Worm (Caenorhabditis elegans) whole organism, L4 larva: Measurements from ENCODE around the gene K10H10.7.

Source experiments
- D1046.2 ChIP-seq: fragments of 200-800 bp; sonication (Bioruptor generic); IDR thresholded peaks from 2 replicates; pipeline ENCODE4 v1.3.6; 2022; ENCODE audit warnings: missing genetic modification characterization, missing compliant biosample characterization
- F37D6.2 ChIP-seq: sonication (generic microtip); optimal IDR thresholded peaks from 2 replicates; lab custom pipeline; 2016; ENCODE audit warnings: mild to moderate bottlenecking, missing genetic modification characterization, missing compliant biosample characterization
- Y105C5A.15 ChIP-seq: fragments of 200-800 bp; sonication (Bioruptor generic); IDR thresholded peaks from 2 replicates; pipeline ENCODE4 v1.3.6; 2022; ENCODE audit warnings: missing genetic modification characterization, missing compliant biosample characterization
- Y48G9A.11 ChIP-seq: fragments of 200-800 bp; sonication (Bioruptor generic); IDR thresholded peaks from 2 replicates; pipeline ENCODE4 v1.3.6; 2022; ENCODE audit warnings: missing genetic modification reagents, missing genetic modification characterization, missing compliant biosample characterization
- aha-1 ChIP-seq: fragments of 150-350 bp; peaks from one replicate; lab custom pipeline; 2014; ENCODE audit warnings: missing biosample characterization, missing genetic modification characterization
- aly-2 ChIP-seq: sonication (generic microtip); optimal IDR thresholded peaks from 2 replicates; lab custom pipeline; 2018; ENCODE audit warnings: missing biosample characterization, missing genetic modification characterization
- ceh-20 ChIP-seq: fragments of 200-800 bp; sonication (Bioruptor generic); IDR thresholded peaks from 2 replicates; pipeline ENCODE4 v1.3.6; 2022; ENCODE audit warnings: missing genetic modification reagents, missing genetic modification characterization, missing compliant biosample characterization
- ceh-44 ChIP-seq: fragments of 200-800 bp; sonication (Bioruptor generic); IDR thresholded peaks from 2 replicates; pipeline ENCODE4 v1.3.6; 2022; ENCODE audit warnings: missing genetic modification reagents, missing genetic modification characterization, missing compliant biosample characterization
- cey-2 ChIP-seq: sonication (generic microtip); optimal IDR thresholded peaks from 3 replicates; lab custom pipeline; 2017; ENCODE audit warnings: missing genetic modification characterization, mild to moderate bottlenecking, missing compliant biosample characterization, antibody characterized with exemption, borderline replicate concordance; ENCODE audit not compliant: insufficient read depth
- daf-16 ChIP-seq, 3 experiments: sonication (generic microtip); optimal IDR thresholded peaks; 2 replicates each; lab custom pipeline; 2016 to 2017; ENCODE audit warnings: missing genetic modification characterization in 3 of 3, missing genetic modification reagents in 3 of 3, mild to moderate bottlenecking in 2 of 3, missing compliant biosample characterization in 2 of 3, missing biosample characterization in 1 of 3, moderate library complexity in 1 of 3
- dmd-8 ChIP-seq: fragments of 200-800 bp; sonication (Bioruptor generic); IDR thresholded peaks from 2 replicates; pipeline ENCODE4 v1.3.6; 2022; ENCODE audit warnings: missing genetic modification characterization, missing compliant biosample characterization
- dpl-1 ChIP-seq: fragments of 150-350 bp; optimal IDR thresholded peaks from 2 replicates; lab custom pipeline; 2014; ENCODE audit warnings: missing biosample characterization, missing genetic modification reagents, missing genetic modification characterization
- dve-1 ChIP-seq: sonication (generic microtip); optimal IDR thresholded peaks from 2 replicates; lab custom pipeline; 2017; ENCODE audit warnings: antibody characterized with exemption, mild to moderate bottlenecking, missing genetic modification characterization, missing compliant biosample characterization; ENCODE audit not compliant: insufficient read depth
- egl-43 ChIP-seq: fragments of 200-800 bp; sonication (Bioruptor generic); IDR thresholded peaks from 2 replicates; pipeline ENCODE4 v1.3.6; 2022; ENCODE audit warnings: missing genetic modification reagents, missing genetic modification characterization, missing compliant biosample characterization
- fkh-10 ChIP-seq: fragments of 150-350 bp; optimal IDR thresholded peaks from 2 replicates; lab custom pipeline; 2014; ENCODE audit warnings: missing biosample characterization, missing genetic modification reagents, missing genetic modification characterization
- gei-8 ChIP-seq: fragments of 200-800 bp; sonication (Bioruptor generic); optimal IDR thresholded peaks from 2 replicates; lab custom pipeline; 2018; ENCODE audit warnings: mild to moderate bottlenecking, missing genetic modification characterization, missing compliant biosample characterization
- hif-1 ChIP-seq, 2 experiments: sonication (generic microtip); optimal IDR thresholded peaks; 2 replicates each; lab custom pipeline; 2016 to 2017; ENCODE audit warnings: missing compliant biosample characterization in 2 of 2, missing genetic modification characterization in 2 of 2, missing genetic modification reagents in 2 of 2, missing genotype in 2 of 2, mild to moderate bottlenecking in 1 of 2
- hlh-11 ChIP-seq: fragments of 200-800 bp; sonication (Bioruptor generic); optimal IDR thresholded peaks from 2 replicates; lab custom pipeline; 2018; ENCODE audit warnings: mild to moderate bottlenecking, missing genetic modification characterization, missing compliant biosample characterization
- hlh-30 ChIP-seq: sonication (generic microtip); optimal IDR thresholded peaks from 2 replicates; lab custom pipeline; 2017; ENCODE audit warnings: antibody characterized with exemption, mild to moderate bottlenecking, missing genetic modification characterization, missing compliant biosample characterization; ENCODE audit not compliant: insufficient read depth
- hmg-1.1 ChIP-seq: fragments of 200-800 bp; sonication (Bioruptor generic); IDR thresholded peaks from 2 replicates; pipeline ENCODE4 v1.3.6; 2022; ENCODE audit warnings: missing genetic modification reagents, missing genetic modification characterization, missing compliant biosample characterization
- lim-7 ChIP-seq: fragments of 200-800 bp; sonication (Bioruptor generic); IDR thresholded peaks from 2 replicates; pipeline ENCODE4 v1.3.6; 2022; ENCODE audit warnings: missing genetic modification characterization, missing compliant biosample characterization
- lin-15B ChIP-seq: fragments of 150-350 bp; sonication (generic microtip); optimal IDR thresholded peaks from 3 replicates; lab custom pipeline; 2014; ENCODE audit warnings: missing biosample characterization, missing genetic modification characterization
- lin-38 ChIP-seq: fragments of 200-800 bp; sonication (Bioruptor generic); IDR thresholded peaks from 2 replicates; pipeline ENCODE4 v1.3.6; 2022; ENCODE audit warnings: missing genetic modification reagents, missing genetic modification characterization, missing compliant biosample characterization
- madf-5 ChIP-seq, 2 experiments: fragments of 200-800 bp; sonication (Bioruptor generic); IDR thresholded peaks; 2 replicates each; pipeline ENCODE4 v1.3.6; 2022; ENCODE audit warnings: missing compliant biosample characterization in 2 of 2, missing genetic modification characterization in 2 of 2
- mep-1 ChIP-seq: fragments of 150-350 bp; sonication (generic microtip); optimal IDR thresholded peaks from 3 replicates; lab custom pipeline; 2014; ENCODE audit warnings: missing biosample characterization, missing genetic modification characterization
- mes-2 ChIP-seq: sonication (generic microtip); optimal IDR thresholded peaks from 2 replicates; lab custom pipeline; 2016; ENCODE audit warnings: missing genotype, mild to moderate bottlenecking, missing genetic modification characterization, missing compliant biosample characterization; ENCODE audit not compliant: poor library complexity, severe bottlenecking
- mxl-3 ChIP-seq: fragments of 200-800 bp; sonication (Bioruptor generic); optimal IDR thresholded peaks from 2 replicates; lab custom pipeline; 2018; ENCODE audit warnings: mild to moderate bottlenecking, missing genetic modification characterization, missing compliant biosample characterization
- nhr-102 ChIP-seq: sonication (generic microtip); optimal IDR thresholded peaks from 2 replicates; lab custom pipeline; 2016; ENCODE audit warnings: mild to moderate bottlenecking, missing genetic modification characterization, moderate library complexity, missing compliant biosample characterization
- nhr-11 ChIP-seq: fragments of 150-350 bp; optimal IDR thresholded peaks from 2 replicates; lab custom pipeline; 2014; ENCODE audit warnings: missing biosample characterization, missing genetic modification characterization
- nhr-25 ChIP-seq: sonication (generic microtip); optimal IDR thresholded peaks from 2 replicates; lab custom pipeline; 2017; ENCODE audit warnings: missing genetic modification characterization, mild to moderate bottlenecking, missing compliant biosample characterization, antibody characterized with exemption, moderate library complexity, borderline replicate concordance; ENCODE audit not compliant: insufficient read depth
- nhr-6 ChIP-seq: fragments of 150-350 bp; optimal IDR thresholded peaks from 2 replicates; lab custom pipeline; 2014; ENCODE audit warnings: missing biosample characterization, missing genetic modification characterization
- nhr-77 ChIP-seq: fragments of 150-350 bp; optimal IDR thresholded peaks from 2 replicates; lab custom pipeline; 2014; ENCODE audit warnings: missing biosample characterization, missing genetic modification characterization
- pha-4 ChIP-seq, 2 experiments: fragments of 150-350 bp in 1 of 2; fragments of 200-800 bp in 1 of 2; sonication (Bioruptor generic) in 1 of 2; IDR thresholded peaks in 1 of 2; optimal IDR thresholded peaks in 1 of 2; 2 replicates each; pipeline versions ENCODE4 v1.3.6 to Lab custom; 2014 to 2022; ENCODE audit warnings: missing genetic modification characterization in 2 of 2, missing genetic modification reagents in 2 of 2, missing biosample characterization in 1 of 2, missing compliant biosample characterization in 1 of 2
- pqm-1 ChIP-seq: sonication (generic microtip); optimal IDR thresholded peaks from 2 replicates; lab custom pipeline; 2017; ENCODE audit warnings: missing biosample characterization, missing genetic modification characterization
- rbr-2 ChIP-seq: sonication (generic microtip); optimal IDR thresholded peaks from 2 replicates; lab custom pipeline; 2016; ENCODE audit warnings: missing genotype, missing genetic modification characterization, missing compliant biosample characterization
- spr-1 ChIP-seq: sonication (generic microtip); optimal IDR thresholded peaks from 2 replicates; lab custom pipeline; 2016; ENCODE audit warnings: mild to moderate bottlenecking, missing genetic modification characterization, missing compliant biosample characterization
- unc-130 ChIP-seq: sonication (generic microtip); optimal IDR thresholded peaks from 2 replicates; lab custom pipeline; 2016; ENCODE audit warnings: missing genetic modification reagents, missing genetic modification characterization, missing compliant biosample characterization
- unc-39 ChIP-seq: sonication (generic microtip); optimal IDR thresholded peaks from 2 replicates; lab custom pipeline; 2017; ENCODE audit warnings: missing biosample characterization, missing genetic modification characterization
- unc-62 ChIP-seq, 3 experiments: fragments of 150-350 bp in 1 of 3; sonication (generic microtip); optimal IDR thresholded peaks in 2 of 3; peaks in 1 of 3; 1 replicate in 1 of 3; 2 replicates in 2 of 3; lab custom pipeline; 2014 to 2017; ENCODE audit warnings: missing biosample characterization in 3 of 3, missing genetic modification characterization in 3 of 3, missing genetic modification reagents in 3 of 3, missing genotype in 1 of 3
- vab-7 ChIP-seq: fragments of 200-800 bp; sonication (Bioruptor generic); IDR thresholded peaks from 2 replicates; pipeline ENCODE4 v1.3.6; 2022; ENCODE audit warnings: missing genetic modification reagents, missing genetic modification characterization, missing compliant biosample characterization
- ztf-7 ChIP-seq: fragments of 150-350 bp; optimal IDR thresholded peaks from 2 replicates; lab custom pipeline; 2014; ENCODE audit warnings: missing biosample characterization, missing genetic modification characterization

The K10H10.7 gene

DNA sequence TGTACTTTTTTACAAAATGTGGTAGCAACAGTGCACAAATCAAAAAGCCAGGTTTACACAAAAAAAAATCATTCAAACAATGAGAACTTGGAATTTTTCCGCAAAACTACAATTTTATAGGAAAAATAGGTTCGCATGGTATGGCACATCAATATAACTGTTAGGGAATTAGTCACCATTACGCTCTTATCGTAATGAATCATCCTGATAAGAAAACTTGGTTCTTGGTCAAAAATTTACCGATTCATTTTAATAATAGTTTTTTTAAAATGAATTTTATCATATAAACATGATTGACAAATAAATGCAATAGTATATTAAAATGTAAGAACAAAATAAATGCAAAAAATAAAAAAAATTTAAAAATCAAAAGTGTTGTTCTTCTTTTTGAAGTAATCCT lies 33.1 kb upstream of the K10H10.7 start:
- TF ChIP-seq aha-1 (tag; lab: Kevin White, UChicago) (peak; percentile 88), unc-39 (no peak), dmd-8 (GFP tag; lab: Robert Waterston, UW) (no peak), pqm-1 (tag; lab: Kevin White, UChicago) (peak; percentile 38)

DNA sequence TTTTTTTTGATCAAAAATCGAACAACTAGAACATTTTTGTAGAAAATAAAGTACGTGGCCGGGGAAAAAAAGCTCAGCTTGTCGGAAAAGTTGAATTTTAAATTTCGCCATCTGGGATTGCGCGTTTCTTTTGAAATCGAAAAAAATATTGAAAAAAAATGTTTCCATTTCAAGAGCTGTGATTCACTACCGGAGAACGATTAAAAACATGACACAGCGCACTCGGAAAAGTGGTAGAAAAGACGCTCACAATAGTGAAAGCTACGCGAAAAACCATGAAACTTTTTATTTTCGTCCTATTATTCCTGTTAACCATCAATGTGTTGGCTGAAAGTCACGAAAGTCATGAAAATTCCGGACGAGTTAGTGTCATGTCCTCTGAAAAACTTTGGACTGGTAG lies 30.3 kb upstream of the K10H10.7 start, which contains the start of the genes clec-147 and C04H5.7:
TSS of gene clec-147 (minus strand) at position 101 of the 400 bp plus-strand sequence.
TSS of gene C04H5.7 (plus strand) at position 219 of the 400 bp plus-strand sequence.
- no peak for TF ChIP-seq D1046.2 (GFP tag; lab: Robert Waterston, UW)
- no peak for TF ChIP-seq mep-1 (tag; lab: Kevin White, UChicago)
- TF ChIP-seq madf-5 (GFP tag; IDR thresholded peaks at IDR 0.05; lab: Robert Waterston, UW) = no peak
- TF ChIP-seq Y105C5A.15 = no peak
- no peak for TF ChIP-seq gei-8 (GFP tag; lab: Kevin White, UChicago)
- TF ChIP-seq, all 104 proteins: peak for 0

DNA sequence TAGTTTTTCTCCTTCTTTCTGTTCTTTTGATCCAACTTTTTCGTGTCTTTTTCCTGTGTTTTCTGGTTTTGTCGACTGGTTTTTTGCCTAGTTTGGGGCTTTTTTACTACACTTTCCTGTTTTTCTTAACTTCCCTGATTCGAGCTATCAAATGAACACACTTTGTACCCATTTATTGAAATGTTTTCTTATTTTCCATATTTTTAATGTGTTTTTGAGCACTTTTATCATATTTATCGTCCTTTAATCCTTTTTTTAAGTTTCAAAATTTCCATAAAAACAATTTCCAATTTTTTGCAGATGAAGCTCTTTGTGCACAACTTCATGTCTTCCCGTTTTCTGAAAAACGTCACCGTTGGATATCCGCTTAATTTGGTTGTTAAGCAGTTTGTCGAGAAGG lies 26.5 kb upstream of the K10H10.7 start, which contains the start of gene C04H5.1:
TSS of gene C04H5.1 (plus strand) at position 301 of the 400 bp plus-strand sequence.
- TF ChIP-seq lim-7 (GFP tag; lab: Robert Waterston, UW) = no peak
- TF ChIP-seq dve-1 (tag; lab: Kevin White, UChicago) = no peak
- TF ChIP-seq aha-1 (tag; lab: Kevin White, UChicago) = peak; percentile 40

DNA sequence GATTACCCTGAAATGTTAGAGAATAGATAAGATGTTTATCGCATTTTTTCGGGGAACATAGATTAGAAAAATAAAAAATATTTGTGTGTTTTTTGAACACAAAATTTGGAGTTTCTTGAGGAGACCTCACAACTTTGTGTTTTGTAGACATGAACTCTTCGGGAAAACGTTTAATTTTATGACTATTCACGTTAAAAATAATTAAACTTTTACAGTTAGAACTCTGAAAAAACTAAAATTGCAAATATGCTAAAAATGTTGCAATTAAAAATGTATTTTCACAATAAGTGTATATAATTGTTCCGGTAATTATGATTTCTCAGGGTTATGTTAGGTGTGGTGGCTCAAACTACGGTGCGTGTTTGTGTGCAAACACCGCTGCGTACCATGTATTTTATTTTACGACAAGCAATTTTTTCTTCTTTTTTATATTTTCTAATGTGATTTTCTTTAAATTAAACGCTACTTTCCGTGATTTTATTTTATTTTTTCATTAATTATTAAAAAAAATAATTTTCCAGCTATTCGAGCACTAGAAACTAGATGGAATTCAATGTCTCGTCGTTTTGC lies 20.9 kb upstream of the K10H10.7 start, which contains the start of the genes F57C2.5 and spat-1:
TSS of gene F57C2.5 (minus strand) at position 7 of the 570 bp plus-strand sequence.
TSS of gene spat-1 (plus strand) at position 520 of the 570 bp plus-strand sequence.
- peak; percentile 59; the same call in 1 of the 2 replicates for TF ChIP-seq ceh-44
- peak; percentile 54 for TF ChIP-seq lin-38
- peak; percentile 63 for TF ChIP-seq rbr-2 (tag; lab: Kevin White, UChicago)
- TF ChIP-seq daf-16 (GFP tag; optimal IDR thresholded peaks at IDR 0.05; lab: Kevin White, UChicago) = no peak
- TF ChIP-seq daf-16 (tag; optimal IDR thresholded peaks at IDR 0.05; lab: Kevin White, UChicago) = peak; percentile 90
- TF ChIP-seq hif-1 (tag; optimal IDR thresholded peaks at IDR 0.05; lab: Kevin White, UChicago) = peak in 1 of 2 experiments; percentile 86
- peak; percentile 22 for TF ChIP-seq F37D6.2 (tag; lab: Kevin White, UChicago)
- TF ChIP-seq Y48G9A.11 = no peak
- no peak for TF ChIP-seq nhr-25 (tag; lab: Kevin White, UChicago)
- no peak for TF ChIP-seq aly-2 (tag; lab: Kevin White, UChicago)
- no peak for TF ChIP-seq lin-15B (tag; lab: Kevin White, UChicago)
- 0 out of 2 replicates have a peak, but pooled peaks have one; percentile 16 for TF ChIP-seq ceh-20 (GFP tag; lab: Robert Waterston, UW)
- peak; percentile 45 for TF ChIP-seq nhr-11
- TF ChIP-seq nhr-77 (tag; lab: Kevin White, UChicago) = peak; percentile 94
- TF ChIP-seq hlh-11 (tag; lab: Kevin White, UChicago) = peak; percentile 28
- TF ChIP-seq unc-130 = peak; percentile 88
- TF ChIP-seq hlh-30 (tag; lab: Kevin White, UChicago) = peak; percentile 26
- no peak for TF ChIP-seq fkh-10 (GFP tag; lab: Kevin White, UChicago)
- peak; percentile 10; the same call in 1 of the 2 replicates for TF ChIP-seq pha-4 (GFP tag; IDR thresholded peaks at IDR 0.05; lab: Robert Waterston, UW)
- peak; percentile 49 for TF ChIP-seq pha-4 (tag; optimal IDR thresholded peaks at IDR 0.05; lab: Kevin White, UChicago)
- TF ChIP-seq nhr-102 = no peak
- TF ChIP-seq pqm-1 (tag; lab: Kevin White, UChicago) = peak; percentile 55
- TF ChIP-seq unc-62 (GFP tag; optimal IDR thresholded peaks at IDR 0.05 in 1 of 2; lab: Kevin White, UChicago) = peak in 1 of 2 experiments; percentile 73
- TF ChIP-seq unc-62 (tag; optimal IDR thresholded peaks at IDR 0.05; lab: Kevin White, UChicago) = no peak
- TF ChIP-seq nhr-6 (tag; lab: Kevin White, UChicago) = peak; percentile 29
- peak; percentile 87 for TF ChIP-seq mes-2
- peak; percentile 36 for TF ChIP-seq spr-1 (tag; lab: Kevin White, UChicago)
- TF ChIP-seq dpl-1 = peak; percentile 61
- TF ChIP-seq vab-7 (GFP tag; lab: Robert Waterston, UW) = peak; percentile 59; the same call in 1 of the 2 replicates
- TF ChIP-seq mxl-3 (GFP tag; lab: Kevin White, UChicago) = no peak
- no peak for TF ChIP-seq egl-43 (GFP tag; lab: Robert Waterston, UW)
- TF ChIP-seq hmg-1.1 (GFP tag; lab: Robert Waterston, UW) = peak; percentile 53; the same call in 1 of the 2 replicates
- TF ChIP-seq ztf-7 (tag; lab: Kevin White, UChicago) = peak; percentile 29
- TF ChIP-seq cey-2 (tag; lab: Kevin White, UChicago) = no peak
- peak; percentile 75 for TF ChIP-seq mep-1 (tag; lab: Kevin White, UChicago)
